Fruit fly (Drosophila melanogaster): ENCODE data around the gene IntS10.
A peak's percentile ranks its signal among the peaks of the same experiment; 100 is the strongest.

- TF ChIP-seq Crg-1 (GFP tag; optimal IDR thresholded peaks at IDR 0.05) (peak; percentile 47), kay (GFP tag; ENCODE audit: borderline replicate concordance) (peak; percentile 61), Hr96 (GFP tag; optimal IDR thresholded peaks at IDR 0.05) (peak; percentile 54), tj (GFP tag; optimal IDR thresholded peaks at IDR 0.05) (peak; percentile 62), Mnt (GFP tag; optimal IDR thresholded peaks at IDR 0.05) (peak; percentile 63)
Observed at dm6 chr3L:3787595-3788151, 18.8 kb upstream of the IntS10 start.
